Fruit fly (Drosophila melanogaster): ENCODE measurements around the gene Mnt.

Mnt gene

dm6 chrX:3690631-3691030 is 19.0 kb downstream of the Mnt start:
- peak in 1 of 2 experiments; percentile 68 for TF ChIP-seq foxo (GFP tag; optimal IDR thresholded peaks at IDR 0.05)
- peak; percentile 19 for TF ChIP-seq psq (GFP tag; optimal IDR thresholded peaks at IDR 0.05)
- TF ChIP-seq Hr83 (GFP tag; optimal IDR thresholded peaks at IDR 0.05; ENCODE audit: poor library complexity, severe bottlenecking): no peak
- TF ChIP-seq Mio (GFP tag; optimal IDR thresholded peaks at IDR 0.05): no peak
- TF ChIP-seq sage (GFP tag; optimal IDR thresholded peaks at IDR 0.05): no peak
- TF ChIP-seq tai (GFP tag; optimal IDR thresholded peaks at IDR 0.05): no peak
- TF ChIP-seq Myc (optimal IDR thresholded peaks at IDR 0.05): no peak
- no peak for TF ChIP-seq Dfd (GFP tag; optimal IDR thresholded peaks at IDR 0.05)
- no peak for TF ChIP-seq N (GFP tag; optimal IDR thresholded peaks at IDR 0.05)
- peak; percentile 49 for TF ChIP-seq Sp1 (GFP tag; optimal IDR thresholded peaks at IDR 0.05)
- peak; percentile 62 for TF ChIP-seq HLH106 (tag; optimal IDR thresholded peaks at IDR 0.05)
- TF ChIP-seq ey (GFP tag; optimal IDR thresholded peaks at IDR 0.05): peak; percentile 62
- no peak for TF ChIP-seq GATAd (GFP tag; optimal IDR thresholded peaks at IDR 0.05)
- TF ChIP-seq Dif (GFP tag; optimal IDR thresholded peaks at IDR 0.05; ENCODE audit: partially characterized antibody): no peak
- no peak for TF ChIP-seq pan (optimal IDR thresholded peaks at IDR 0.05)
- peak; percentile 60 for TF ChIP-seq br (GFP tag; optimal IDR thresholded peaks at IDR 0.05)
- no peak for TF ChIP-seq Rel (GFP tag; optimal IDR thresholded peaks at IDR 0.05)
- TF ChIP-seq Rel (tag; optimal IDR thresholded peaks at IDR 0.05): no peak
- peak; percentile 72 for TF ChIP-seq woc (GFP tag; optimal IDR thresholded peaks at IDR 0.05)
- no peak for TF ChIP-seq CrebA (GFP tag; optimal IDR thresholded peaks at IDR 0.05; ENCODE audit: borderline replicate concordance)
- peak; percentile 64 for TF ChIP-seq fru (GFP tag; optimal IDR thresholded peaks at IDR 0.05)
- TF ChIP-seq CG32264 (GFP tag; optimal IDR thresholded peaks at IDR 0.05): peak; percentile 16
- no peak for TF ChIP-seq Jra (GFP tag; optimal IDR thresholded peaks at IDR 0.05)
- peak; percentile 24 for TF ChIP-seq Hnf4 (GFP tag; optimal IDR thresholded peaks at IDR 0.05)
- TF ChIP-seq Hr78 (GFP tag; optimal IDR thresholded peaks at IDR 0.05): no peak
- no peak for TF ChIP-seq dl (GFP tag; optimal IDR thresholded peaks at IDR 0.05; ENCODE audit: insufficient read depth in 1 of 2, partially characterized antibody in 2 of 2)
- TF ChIP-seq usp (GFP tag; optimal IDR thresholded peaks at IDR 0.05): no peak
- peak; percentile 26 for TF ChIP-seq dmrt93B (GFP tag; optimal IDR thresholded peaks at IDR 0.05)
- TF ChIP-seq rgr (GFP tag; optimal IDR thresholded peaks at IDR 0.05): peak; percentile 54
- TF ChIP-seq lola (GFP tag; optimal IDR thresholded peaks at IDR 0.05): no peak
- no peak for TF ChIP-seq jim (GFP tag; optimal IDR thresholded peaks at IDR 0.05)
- TF ChIP-seq CG9705 (GFP tag; optimal IDR thresholded peaks at IDR 0.05): peak; percentile 36
- TF ChIP-seq OdsH (GFP tag; optimal IDR thresholded peaks at IDR 0.05): peak; percentile 19
- peak; percentile 63 for TF ChIP-seq h (GFP tag; optimal IDR thresholded peaks at IDR 0.05)
- no peak for TF ChIP-seq Vsx2 (GFP tag; optimal IDR thresholded peaks at IDR 0.05; ENCODE audit: partially characterized antibody)
- peak; percentile 35 for TF ChIP-seq brk (GFP tag; optimal IDR thresholded peaks at IDR 0.05)
- TF ChIP-seq Abd-B (GFP tag; optimal IDR thresholded peaks at IDR 0.05): no peak
- TF ChIP-seq sv (GFP tag; optimal IDR thresholded peaks at IDR 0.05): no peak
- TF ChIP-seq dsf (GFP tag; optimal IDR thresholded peaks at IDR 0.05; ENCODE audit: borderline replicate concordance): no peak

DNA sequence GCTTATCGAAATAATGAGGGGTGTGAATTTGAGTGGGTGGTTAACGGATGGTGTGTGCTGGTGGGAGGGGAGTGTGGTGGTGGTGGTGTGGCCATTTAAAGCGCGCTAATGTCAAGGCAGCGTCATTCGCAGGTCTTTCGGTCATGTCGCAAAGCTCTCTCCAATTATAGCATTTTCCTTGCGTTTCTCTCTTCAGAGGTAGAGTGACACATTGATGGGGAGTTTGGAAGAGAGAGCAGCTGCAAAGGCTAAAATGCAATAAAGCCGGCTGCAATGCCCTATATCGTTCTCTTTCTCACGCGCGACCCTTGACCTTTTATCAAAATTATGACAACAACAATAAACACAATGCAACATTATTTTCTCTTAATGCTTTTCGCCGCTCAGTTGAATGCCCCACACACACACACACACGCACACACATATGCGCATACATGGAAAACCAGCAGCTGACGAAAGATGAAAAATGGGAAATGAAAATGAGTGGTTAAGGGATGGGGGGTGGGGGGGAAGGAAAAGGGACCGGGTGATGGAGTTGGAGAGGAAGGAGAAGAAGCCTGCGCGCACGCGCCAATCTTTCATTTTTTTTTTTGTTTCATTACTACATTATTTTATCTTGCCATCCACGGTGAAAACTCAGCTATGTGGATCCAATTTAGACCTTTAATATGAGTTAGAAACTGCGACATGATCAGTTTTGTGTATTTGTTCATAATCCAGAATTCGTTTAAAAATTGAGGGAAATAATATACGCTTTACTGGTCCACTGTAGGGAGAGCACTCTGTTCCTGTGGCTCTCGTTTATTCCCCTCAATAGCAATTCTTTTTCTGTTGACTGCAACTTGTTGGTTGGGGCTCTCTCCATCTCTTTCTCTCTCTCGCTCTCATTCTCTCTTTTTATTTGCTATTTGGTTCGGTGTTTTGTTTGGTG is 20.3 kb downstream of the Mnt start:
- TF ChIP-seq Myc (optimal IDR thresholded peaks at IDR 0.05): no peak
- peak; percentile 27 for TF ChIP-seq CG32264 (GFP tag; optimal IDR thresholded peaks at IDR 0.05)
- no peak for TF ChIP-seq Abd-B (GFP tag; optimal IDR thresholded peaks at IDR 0.05)
- TF ChIP-seq Rel (GFP tag; optimal IDR thresholded peaks at IDR 0.05): no peak
- TF ChIP-seq Rel (tag; optimal IDR thresholded peaks at IDR 0.05): peak; percentile 9
- TF ChIP-seq ey (GFP tag; optimal IDR thresholded peaks at IDR 0.05): peak; percentile 78
- peak in 1 of 2 experiments; percentile 82 for TF ChIP-seq foxo (GFP tag; optimal IDR thresholded peaks at IDR 0.05)
- no peak for TF ChIP-seq Hr83 (GFP tag; optimal IDR thresholded peaks at IDR 0.05; ENCODE audit: poor library complexity, severe bottlenecking)
- peak; percentile 64 for TF ChIP-seq woc (GFP tag; optimal IDR thresholded peaks at IDR 0.05)
- TF ChIP-seq Mio (GFP tag; optimal IDR thresholded peaks at IDR 0.05): no peak
- TF ChIP-seq fru (GFP tag; optimal IDR thresholded peaks at IDR 0.05): peak; percentile 79
- peak; percentile 18 for TF ChIP-seq tai (GFP tag; optimal IDR thresholded peaks at IDR 0.05)
- peak; percentile 30 for TF ChIP-seq CG9705 (GFP tag; optimal IDR thresholded peaks at IDR 0.05)
- TF ChIP-seq lola (GFP tag; optimal IDR thresholded peaks at IDR 0.05): no peak
- peak; percentile 78 for TF ChIP-seq h (GFP tag; optimal IDR thresholded peaks at IDR 0.05)
- peak; percentile 79 for TF ChIP-seq rgr (GFP tag; optimal IDR thresholded peaks at IDR 0.05)
- TF ChIP-seq Jra (GFP tag; optimal IDR thresholded peaks at IDR 0.05): no peak
- peak; percentile 60 for TF ChIP-seq br (GFP tag; optimal IDR thresholded peaks at IDR 0.05)
- no peak for TF ChIP-seq Hr78 (GFP tag; optimal IDR thresholded peaks at IDR 0.05)
- peak; percentile 36 for TF ChIP-seq dmrt93B (GFP tag; optimal IDR thresholded peaks at IDR 0.05)
- no peak for TF ChIP-seq usp (GFP tag; optimal IDR thresholded peaks at IDR 0.05)
- peak; percentile 76 for TF ChIP-seq psq (GFP tag; optimal IDR thresholded peaks at IDR 0.05)
- peak; percentile 50 for TF ChIP-seq sv (GFP tag; optimal IDR thresholded peaks at IDR 0.05)
- peak; percentile 15 for TF ChIP-seq brk (GFP tag; optimal IDR thresholded peaks at IDR 0.05)
- peak; percentile 86 for TF ChIP-seq Dfd (GFP tag; optimal IDR thresholded peaks at IDR 0.05)
- peak; percentile 60 for TF ChIP-seq OdsH (GFP tag; optimal IDR thresholded peaks at IDR 0.05)
- TF ChIP-seq Sp1 (GFP tag; optimal IDR thresholded peaks at IDR 0.05): peak; percentile 66
- TF ChIP-seq pan (optimal IDR thresholded peaks at IDR 0.05): no peak
- peak; percentile 68 for TF ChIP-seq Hnf4 (GFP tag; optimal IDR thresholded peaks at IDR 0.05)
- no peak for TF ChIP-seq CrebA (GFP tag; optimal IDR thresholded peaks at IDR 0.05; ENCODE audit: borderline replicate concordance)
- TF ChIP-seq Vsx2 (GFP tag; optimal IDR thresholded peaks at IDR 0.05; ENCODE audit: partially characterized antibody): no peak
- peak; percentile 70 for TF ChIP-seq HLH106 (tag; optimal IDR thresholded peaks at IDR 0.05)
